Worm (Caenorhabditis elegans) whole organism, L1 larva: ENCODE data around the gene C26E6.1.

Experiments used
- C04F5.9 ChIP-seq: sonication (generic microtip); optimal IDR thresholded peaks from 2 replicates; lab custom pipeline; 2016; ENCODE audit warnings: missing genetic modification characterization, missing compliant biosample characterization
- C16A3.4 ChIP-seq: fragments of 150-350 bp; optimal IDR thresholded peaks from 2 replicates; lab custom pipeline; 2014; ENCODE audit warnings: missing biosample characterization, missing genetic modification characterization
- F16B12.6 ChIP-seq: fragments of 150-350 bp; optimal IDR thresholded peaks from 2 replicates; lab custom pipeline; 2014; ENCODE audit warnings: missing biosample characterization, missing genetic modification characterization
- alr-1 ChIP-seq: fragments of 200-800 bp; sonication (Bioruptor generic); optimal IDR thresholded peaks from 2 replicates; lab custom pipeline; 2018; ENCODE audit warnings: borderline replicate concordance, mild to moderate bottlenecking, missing genetic modification characterization, missing compliant biosample characterization
- blmp-1 ChIP-seq: fragments of 150-350 bp; optimal IDR thresholded peaks from 2 replicates; lab custom pipeline; 2014; ENCODE audit warnings: missing biosample characterization, missing genetic modification characterization
- ceh-63 ChIP-seq: fragments of 200-800 bp; sonication (Bioruptor generic); optimal IDR thresholded peaks from 2 replicates; lab custom pipeline; 2018; ENCODE audit warnings: mild to moderate bottlenecking, missing genetic modification characterization, missing compliant biosample characterization
- ceh-82 ChIP-seq, 3 experiments: fragments of 150-350 bp in 1 of 3; sonication (generic microtip) in 2 of 3; optimal IDR thresholded peaks; 2 replicates each; lab custom pipeline; 2014 to 2017; ENCODE audit warnings: missing biosample characterization in 3 of 3, missing genetic modification characterization in 3 of 3
- ceh-90 ChIP-seq: sonication (generic microtip); optimal IDR thresholded peaks from 2 replicates; lab custom pipeline; 2016; ENCODE audit warnings: missing genetic modification characterization, missing compliant biosample characterization
- dpl-1 ChIP-seq, 3 experiments: fragments of 150-350 bp in 2 of 3; sonication (generic microtip) in 1 of 3; optimal IDR thresholded peaks; 2 replicates each; lab custom pipeline; 2014 to 2017; ENCODE audit warnings: missing biosample characterization in 3 of 3, missing genetic modification characterization in 3 of 3, missing genetic modification reagents in 3 of 3
- efl-3 ChIP-seq: fragments of 200-800 bp; sonication (Bioruptor generic); optimal IDR thresholded peaks from 2 replicates; lab custom pipeline; 2018; ENCODE audit warnings: mild to moderate bottlenecking, missing genetic modification characterization, missing compliant biosample characterization
- egl-27 ChIP-seq, 2 experiments: fragments of 150-350 bp in 1 of 2; sonication (generic microtip); optimal IDR thresholded peaks; 3 replicates each; lab custom pipeline; 2017 to 2018; ENCODE audit warnings: missing biosample characterization in 2 of 2, missing genetic modification characterization in 2 of 2, missing genetic modification reagents in 2 of 2
- ets-5 ChIP-seq: fragments of 200-800 bp; sonication (Bioruptor generic); IDR thresholded peaks from 2 replicates; pipeline ENCODE4 v1.3.6; 2022; ENCODE audit warnings: missing genetic modification characterization, missing compliant biosample characterization
- fkh-10 ChIP-seq: sonication (generic microtip); optimal IDR thresholded peaks from 2 replicates; lab custom pipeline; 2017; ENCODE audit warnings: missing biosample characterization, missing genetic modification reagents, missing genetic modification characterization
- fkh-8 ChIP-seq: sonication (generic microtip); optimal IDR thresholded peaks from 2 replicates; lab custom pipeline; 2016; ENCODE audit warnings: mild to moderate bottlenecking, missing genetic modification characterization, missing compliant biosample characterization
- grh-1 ChIP-seq: fragments of 200-800 bp; sonication (Bioruptor generic); IDR thresholded peaks from 2 replicates; pipeline ENCODE4 v1.3.6; 2022; ENCODE audit warnings: missing genetic modification reagents, missing genetic modification characterization, missing compliant biosample characterization
- hlh-17 ChIP-seq: fragments of 200-800 bp; sonication (Bioruptor generic); optimal IDR thresholded peaks from 2 replicates; lab custom pipeline; 2018; ENCODE audit warnings: missing genetic modification characterization, mild to moderate bottlenecking, missing compliant biosample characterization, moderate library complexity, borderline replicate concordance
- isw-1 ChIP-seq: fragments of 200-800 bp; sonication (Bioruptor generic); IDR thresholded peaks from 2 replicates; pipeline ENCODE4 v1.3.6; 2022; ENCODE audit warnings: missing genetic modification characterization, missing compliant biosample characterization
- jun-1 ChIP-seq: fragments of 150-350 bp; optimal IDR thresholded peaks from 2 replicates; lab custom pipeline; 2014; ENCODE audit warnings: missing biosample characterization, missing genetic modification reagents, missing genetic modification characterization
- lin-14 ChIP-seq: fragments of 200-800 bp; sonication (Bioruptor generic); optimal IDR thresholded peaks from 2 replicates; lab custom pipeline; 2018; ENCODE audit warnings: mild to moderate bottlenecking, missing genetic modification characterization, moderate library complexity, missing compliant biosample characterization
- lin-15B ChIP-seq: fragments of 150-350 bp; sonication (generic microtip); optimal IDR thresholded peaks from 3 replicates; lab custom pipeline; 2014; ENCODE audit warnings: missing biosample characterization, missing genetic modification characterization
- lin-35 ChIP-seq, 2 experiments: fragments of 150-350 bp; optimal IDR thresholded peaks; 2 replicates each; lab custom pipeline; 2014; ENCODE audit warnings: missing biosample characterization in 2 of 2, missing genetic modification characterization in 2 of 2, missing genetic modification reagents in 2 of 2
- lsy-2 ChIP-seq, 2 experiments: fragments of 150-350 bp; optimal IDR thresholded peaks; 2 replicates each; lab custom pipeline; 2014; ENCODE audit warnings: missing biosample characterization in 2 of 2, missing genetic modification characterization in 2 of 2
- mdl-1 ChIP-seq, 2 experiments: fragments of 150-350 bp; optimal IDR thresholded peaks; 2 replicates each; lab custom pipeline; 2014 to 2017; ENCODE audit warnings: missing biosample characterization in 2 of 2, missing genetic modification characterization in 2 of 2, inconsistent platforms in 1 of 2
- mef-2 ChIP-seq: fragments of 150-350 bp; optimal IDR thresholded peaks from 2 replicates; lab custom pipeline; 2014; ENCODE audit warnings: missing biosample characterization, missing genetic modification characterization
- mep-1 ChIP-seq: fragments of 150-350 bp; optimal IDR thresholded peaks from 2 replicates; lab custom pipeline; 2014; ENCODE audit warnings: missing biosample characterization, missing genetic modification characterization
- nhr-12 ChIP-seq: sonication (generic microtip); optimal IDR thresholded peaks from 2 replicates; lab custom pipeline; 2017; ENCODE audit warnings: missing biosample characterization, missing genetic modification characterization
- nhr-20 ChIP-seq: sonication (generic microtip); optimal IDR thresholded peaks from 2 replicates; lab custom pipeline; 2016; ENCODE audit warnings: mild to moderate bottlenecking, missing genetic modification characterization, missing compliant biosample characterization
- nhr-28 ChIP-seq: fragments of 150-350 bp; optimal IDR thresholded peaks from 2 replicates; lab custom pipeline; 2014; ENCODE audit warnings: missing biosample characterization, missing genetic modification characterization
- nhr-47 ChIP-seq: sonication (generic microtip); optimal IDR thresholded peaks from 2 replicates; lab custom pipeline; 2016; ENCODE audit warnings: mild to moderate bottlenecking, missing genetic modification characterization, moderate library complexity, missing compliant biosample characterization
- nhr-71 ChIP-seq: sonication (generic microtip); optimal IDR thresholded peaks from 2 replicates; lab custom pipeline; 2016; ENCODE audit warnings: mild to moderate bottlenecking, missing genetic modification characterization, moderate library complexity, missing compliant biosample characterization
- nhr-76 ChIP-seq: sonication (generic microtip); optimal IDR thresholded peaks from 2 replicates; lab custom pipeline; 2017; ENCODE audit warnings: missing biosample characterization, missing genetic modification characterization
- nhr-77 ChIP-seq: fragments of 150-350 bp; optimal IDR thresholded peaks from 2 replicates; lab custom pipeline; 2014; ENCODE audit warnings: missing biosample characterization, missing genetic modification characterization
- nhr-90 ChIP-seq: sonication (generic microtip); optimal IDR thresholded peaks from 2 replicates; lab custom pipeline; 2016; ENCODE audit warnings: mild to moderate bottlenecking, missing genetic modification characterization, missing compliant biosample characterization; ENCODE audit not compliant: poor library complexity
- pag-3 ChIP-seq: sonication (generic microtip); optimal IDR thresholded peaks from 2 replicates; lab custom pipeline; 2017; ENCODE audit warnings: missing genetic modification characterization, mild to moderate bottlenecking, missing compliant biosample characterization, antibody characterized with exemption, borderline replicate concordance; ENCODE audit not compliant: insufficient read depth
- pqm-1 ChIP-seq: sonication (generic microtip); optimal IDR thresholded peaks from 3 replicates; lab custom pipeline; 2017; ENCODE audit warnings: missing biosample characterization, missing genetic modification characterization
- rnt-1 ChIP-seq: sonication (generic microtip); optimal IDR thresholded peaks from 2 replicates; lab custom pipeline; 2016; ENCODE audit warnings: mild to moderate bottlenecking, missing genetic modification characterization, moderate library complexity, missing compliant biosample characterization
- skn-1 ChIP-seq: fragments of 150-350 bp; optimal IDR thresholded peaks from 2 replicates; lab custom pipeline; 2014; ENCODE audit warnings: missing biosample characterization, missing genetic modification characterization
- snu-23 ChIP-seq: sonication (generic microtip); optimal IDR thresholded peaks from 2 replicates; lab custom pipeline; 2016; ENCODE audit warnings: missing genetic modification characterization, missing compliant biosample characterization
- sup-37 ChIP-seq: fragments of 200-800 bp; sonication (Bioruptor generic); optimal IDR thresholded peaks from 2 replicates; lab custom pipeline; 2018; ENCODE audit warnings: mild to moderate bottlenecking, missing genetic modification characterization, missing compliant biosample characterization
- swsn-7 ChIP-seq: sonication (generic microtip); optimal IDR thresholded peaks from 2 replicates; lab custom pipeline; 2016; ENCODE audit warnings: missing genetic modification characterization, missing compliant biosample characterization
- tbx-2 ChIP-seq: sonication (generic microtip); optimal IDR thresholded peaks from 2 replicates; lab custom pipeline; 2016; ENCODE audit warnings: missing genetic modification characterization, missing compliant biosample characterization
- unc-30 ChIP-seq: sonication (generic microtip); optimal IDR thresholded peaks from 2 replicates; lab custom pipeline; 2017; ENCODE audit warnings: missing biosample characterization, missing genetic modification characterization
- unc-62 ChIP-seq: fragments of 150-350 bp; optimal IDR thresholded peaks from 2 replicates; lab custom pipeline; 2014; ENCODE audit warnings: missing biosample characterization, missing genetic modification reagents, missing genetic modification characterization
- unc-86 ChIP-seq: sonication (generic microtip); optimal IDR thresholded peaks from 2 replicates; lab custom pipeline; 2016; ENCODE audit warnings: missing genetic modification characterization, missing compliant biosample characterization
- xbp-1 ChIP-seq: sonication (generic microtip); optimal IDR thresholded peaks from 2 replicates; lab custom pipeline; 2016; ENCODE audit warnings: missing genetic modification characterization, missing compliant biosample characterization
- zip-4 ChIP-seq: fragments of 200-800 bp; sonication (Bioruptor generic); optimal IDR thresholded peaks from 2 replicates; lab custom pipeline; 2018; ENCODE audit warnings: mild to moderate bottlenecking, missing genetic modification characterization, moderate library complexity, missing compliant biosample characterization
- ztf-11 ChIP-seq, 2 experiments: sonication (generic microtip); optimal IDR thresholded peaks; 2 replicates each; lab custom pipeline; 2016 to 2017; ENCODE audit warnings: missing genetic modification characterization in 2 of 2, missing biosample characterization in 1 of 2, missing compliant biosample characterization in 1 of 2

C26E6.1 gene

DNA sequence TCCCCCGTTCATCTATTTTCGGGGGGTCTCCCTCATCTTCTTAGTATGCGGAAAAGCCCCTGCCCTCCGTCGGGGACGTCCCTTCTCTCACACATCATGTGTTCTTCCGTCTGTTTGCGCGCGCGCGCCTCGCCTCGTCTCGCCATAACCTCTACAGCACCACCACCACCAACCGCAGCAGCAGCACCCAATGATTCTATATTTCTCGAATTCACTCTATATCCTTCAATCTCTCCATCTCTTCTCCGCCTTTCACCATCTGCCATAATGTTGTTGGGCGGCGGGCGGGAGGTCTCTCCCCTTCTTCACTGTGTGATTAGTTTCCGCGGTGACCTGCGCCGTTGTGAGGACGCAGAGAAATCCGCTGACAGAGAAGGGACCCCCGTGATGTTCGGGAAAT lies 9.3 kb upstream of the C26E6.1 start:
- TF ChIP-seq mep-1 (tag; lab: Kevin White, UChicago) (peak; percentile 2), nhr-71 (tag; lab: Kevin White, UChicago) (peak; percentile 0), isw-1 (0 out of 2 replicates have a peak, but pooled peaks have one; percentile 10), unc-86 (tag; lab: Kevin White, UChicago) (peak; percentile 7), mef-2 (tag; lab: Kevin White, UChicago) (no peak), ceh-82 (tag; optimal IDR thresholded peaks at IDR 0.05; lab: Kevin White, UChicago) (peak in 1 of 3 experiments; percentile 0), lin-15B (tag; lab: Kevin White, UChicago) (no peak), lin-14 (GFP tag; lab: Kevin White, UChicago) (peak; percentile 4)

DNA sequence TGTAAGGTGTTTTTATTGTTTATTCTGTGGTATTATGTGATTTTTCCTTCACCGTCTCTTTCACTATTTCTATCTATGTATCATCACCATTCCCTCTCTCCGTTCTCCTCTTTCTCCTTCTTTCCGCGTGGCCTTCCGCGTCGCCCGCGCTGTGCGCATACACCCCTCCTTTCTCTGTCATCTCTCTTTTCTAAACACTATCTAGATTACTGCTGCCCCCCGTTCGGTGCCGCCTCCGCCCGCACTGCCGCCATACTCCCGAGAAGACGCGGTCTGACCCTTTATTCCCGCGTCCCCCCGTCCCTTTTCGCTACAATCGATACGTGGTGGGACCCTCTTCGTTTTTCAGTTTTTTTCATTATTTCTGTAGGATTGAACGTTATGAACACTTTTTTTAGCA lies 8.0 kb upstream of the C26E6.1 start:
- TF ChIP-seq blmp-1 (peak; percentile 12), nhr-90 (tag; lab: Kevin White, UChicago) (no peak)

DNA sequence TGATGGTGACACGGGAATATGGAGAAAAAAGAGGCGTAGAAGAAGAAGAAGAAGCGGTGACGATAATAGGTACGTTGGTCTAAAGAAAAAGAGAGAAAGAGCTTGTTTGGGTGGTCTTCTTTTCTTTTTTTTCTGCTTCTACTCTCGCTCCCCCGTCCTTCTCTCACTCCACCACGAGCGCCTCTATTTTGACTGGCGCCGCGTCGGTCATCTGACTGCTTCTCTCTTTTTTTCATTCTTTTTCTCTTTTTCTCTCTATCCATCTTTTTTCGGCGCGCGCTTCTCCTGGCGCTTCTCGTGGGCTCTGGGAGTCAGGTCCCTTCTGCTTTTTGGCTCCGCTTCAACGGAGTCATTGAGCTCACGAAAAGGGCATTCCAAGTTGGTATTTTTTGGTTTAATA lies 6.3 kb upstream of the C26E6.1 start:
- TF ChIP-seq nhr-12 (tag; lab: Kevin White, UChicago) (no peak), tbx-2 (tag; lab: Kevin White, UChicago) (peak; percentile 32), ets-5 (GFP tag; lab: Robert Waterston, UW) (no peak), ceh-82 (tag; optimal IDR thresholded peaks at IDR 0.05; lab: Kevin White, UChicago) (peak in 2 of 3 experiments; percentile 22 to 47), zip-4 (GFP tag; lab: Kevin White, UChicago) (no peak), lin-14 (GFP tag; lab: Kevin White, UChicago) (peak; percentile 89), nhr-71 (tag; lab: Kevin White, UChicago) (peak; percentile 63), mdl-1 (tag; optimal IDR thresholded peaks at IDR 0.05; lab: Kevin White, UChicago) (peak in 1 of 2 experiments; percentile 19), nhr-28 (tag; lab: Kevin White, UChicago) (no peak), rnt-1 (tag; lab: Kevin White, UChicago) (peak; percentile 41), unc-62 (GFP tag; lab: Kevin White, UChicago) (no peak), jun-1 (tag; lab: Kevin White, UChicago) (no peak), ztf-11 (tag; optimal IDR thresholded peaks at IDR 0.05; lab: Kevin White, UChicago) (no peak), lin-35 (GFP tag; optimal IDR thresholded peaks at IDR 0.05; lab: Kevin White, UChicago) (peak; percentile 36 to 56), ceh-90 (tag; lab: Kevin White, UChicago) (no peak), unc-30 (tag; lab: Kevin White, UChicago) (no peak), nhr-47 (tag; lab: Kevin White, UChicago) (peak; percentile 47), lsy-2 (tag; optimal IDR thresholded peaks at IDR 0.05; lab: Kevin White, UChicago) (peak; percentile 25 to 57), mef-2 (tag; lab: Kevin White, UChicago) (no peak), sup-37 (GFP tag; lab: Kevin White, UChicago) (no peak), nhr-90 (tag; lab: Kevin White, UChicago) (no peak), ceh-63 (GFP tag; lab: Kevin White, UChicago) (no peak), pag-3 (tag; lab: Kevin White, UChicago) (no peak), alr-1 (tag; lab: Kevin White, UChicago) (no peak), fkh-8 (tag; lab: Kevin White, UChicago) (peak; percentile 77), egl-27 (tag; optimal IDR thresholded peaks at IDR 0.05; lab: Kevin White, UChicago) (no peak), efl-3 (GFP tag; lab: Kevin White, UChicago) (no peak), mep-1 (tag; lab: Kevin White, UChicago) (peak; percentile 43), nhr-20 (tag; lab: Kevin White, UChicago) (peak; percentile 27), F16B12.6 (tag; lab: Kevin White, UChicago) (no peak), snu-23 (GFP tag; lab: Kevin White, UChicago) (peak; percentile 57), pqm-1 (no peak), C04F5.9 (tag; lab: Kevin White, UChicago) (no peak), hlh-17 (no peak), unc-86 (tag; lab: Kevin White, UChicago) (peak; percentile 49), skn-1 (tag; lab: Kevin White, UChicago) (no peak), xbp-1 (tag; lab: Kevin White, UChicago) (peak; percentile 16), nhr-77 (tag; lab: Kevin White, UChicago) (no peak), dpl-1 (GFP tag; optimal IDR thresholded peaks at IDR 0.05; lab: Kevin White, UChicago) (peak; percentile 5 to 34 (median 31)), nhr-76 (tag; lab: Kevin White, UChicago) (no peak), fkh-10 (GFP tag; lab: Kevin White, UChicago) (peak; percentile 1), grh-1 (no peak), swsn-7 (tag; lab: Kevin White, UChicago) (peak; percentile 44), C16A3.4 (no peak)
